Worm (Caenorhabditis elegans) whole organism, early embryonic: Measurements from ENCODE around the gene mppb-1.

Source experiments
- B0310.2 ChIP-seq: sonication (generic microtip); optimal IDR thresholded peaks from 2 replicates; lab custom pipeline; 2016; ENCODE audit warnings: mild to moderate bottlenecking, missing genetic modification characterization, missing compliant biosample characterization
- F13C5.2 ChIP-seq: sonication (generic microtip); optimal IDR thresholded peaks from 2 replicates; lab custom pipeline; 2017; ENCODE audit warnings: mild to moderate bottlenecking, missing genetic modification characterization, inconsistent platforms, missing compliant biosample characterization
- aly-1 ChIP-seq: sonication (generic microtip); optimal IDR thresholded peaks from 2 replicates; lab custom pipeline; 2016; ENCODE audit warnings: missing genetic modification characterization, missing compliant biosample characterization
- ama-1 ChIP-seq: fragments of 150-350 bp; optimal IDR thresholded peaks from 2 replicates; lab custom pipeline; 2014
- ceh-13 ChIP-seq: fragments of 200-800 bp; sonication (Bioruptor generic); optimal IDR thresholded peaks from 2 replicates; lab custom pipeline; 2018; ENCODE audit warnings: mild to moderate bottlenecking, missing genetic modification characterization, missing compliant biosample characterization
- ceh-36 ChIP-seq: sonication (generic microtip); optimal IDR thresholded peaks from 2 replicates; lab custom pipeline; 2016; ENCODE audit warnings: missing genetic modification characterization, inconsistent platforms, missing compliant biosample characterization
- ets-7 ChIP-seq: sonication (generic microtip); optimal IDR thresholded peaks from 2 replicates; lab custom pipeline; 2016; ENCODE audit warnings: missing genotype, missing genetic modification characterization, missing compliant biosample characterization
- flt-1 ChIP-seq: fragments of 200-800 bp; sonication (Bioruptor generic); IDR thresholded peaks from 2 replicates; pipeline ENCODE4 v1.3.6; 2022; ENCODE audit warnings: missing genetic modification characterization, missing compliant biosample characterization
- hmbx-1 ChIP-seq: sonication (generic microtip); optimal IDR thresholded peaks from 2 replicates; lab custom pipeline; 2016; ENCODE audit warnings: mild to moderate bottlenecking, missing genetic modification characterization, missing compliant biosample characterization
- hmg-4 ChIP-seq: fragments of 200-800 bp; sonication (Bioruptor generic); optimal IDR thresholded peaks from 2 replicates; lab custom pipeline; 2018; ENCODE audit warnings: mild to moderate bottlenecking, missing genetic modification characterization, missing compliant biosample characterization
- hnd-1 ChIP-seq: sonication (generic microtip); optimal IDR thresholded peaks from 2 replicates; lab custom pipeline; 2016; ENCODE audit warnings: missing genetic modification characterization, missing compliant biosample characterization
- pes-1 ChIP-seq: fragments of 200-800 bp; sonication (Bioruptor generic); IDR thresholded peaks from 2 replicates; pipeline ENCODE4 v1.3.6; 2022; ENCODE audit warnings: missing genetic modification reagents, missing genetic modification characterization, missing compliant biosample characterization
- scrt-1 ChIP-seq: fragments of 200-800 bp; sonication (Bioruptor generic); IDR thresholded peaks from 2 replicates; pipeline ENCODE4 v1.3.6; 2022; ENCODE audit warnings: missing genetic modification characterization, missing compliant biosample characterization
- sea-1 ChIP-seq: fragments of 200-800 bp; sonication (Bioruptor generic); conservative IDR thresholded peaks from 2 replicates; pipeline ENCODE4 v1.3.6; 2022; ENCODE audit warnings: missing genetic modification characterization, missing compliant biosample characterization
- tbx-11 ChIP-seq: fragments of 200-800 bp; sonication (Bioruptor generic); IDR thresholded peaks from 2 replicates; pipeline ENCODE4 v1.3.6; 2022; ENCODE audit warnings: missing genetic modification characterization, missing compliant biosample characterization
- tbx-37 ChIP-seq: fragments of 200-800 bp; sonication (Bioruptor generic); conservative IDR thresholded peaks from 2 replicates; pipeline ENCODE4 v1.3.6; 2022; ENCODE audit warnings: missing genetic modification reagents, missing genetic modification characterization, missing compliant biosample characterization
- tra-4 ChIP-seq: sonication (generic microtip); optimal IDR thresholded peaks from 2 replicates; lab custom pipeline; 2017; ENCODE audit warnings: missing genetic modification characterization, missing compliant biosample characterization

Gene mppb-1

ce11 chrIV:9078469-9078868 lies 4.0 kb downstream of the mppb-1 start, which contains the start of gene mans-4:
Gene mans-4 (minus strand): TSS chrIV:9078569.
- TF ChIP-seq B0310.2 (tag; lab: Kevin White, UChicago) (no peak), ets-7 (no peak), sea-1 (GFP tag; lab: Robert Waterston, UW) (no peak), hmbx-1 (no peak), hnd-1 (tag; lab: Kevin White, UChicago) (no peak), scrt-1 (GFP tag; lab: Robert Waterston, UW) (no peak), ceh-13 (GFP tag; lab: Kevin White, UChicago) (no peak), aly-1 (tag; lab: Kevin White, UChicago) (no peak), pes-1 (GFP tag; lab: Robert Waterston, UW) (no peak), F13C5.2 (tag; lab: Kevin White, UChicago) (no peak), flt-1 (GFP tag; lab: Robert Waterston, UW) (no peak), ceh-36 (tag; lab: Kevin White, UChicago) (no peak), hmg-4 (GFP tag; lab: Kevin White, UChicago) (no peak), tra-4 (no peak), tbx-11 (GFP tag; lab: Robert Waterston, UW) (no peak), tbx-37 (GFP tag; lab: Robert Waterston, UW) (no peak), ama-1 (lab: Kevin White, UChicago) (no peak)

ce11 chrIV:9079330-9079729 lies 4.9 kb downstream of the mppb-1 start:
- TF ChIP-seq hnd-1 (tag; lab: Kevin White, UChicago) (no peak), hmg-4 (GFP tag; lab: Kevin White, UChicago) (no peak), pes-1 (GFP tag; lab: Robert Waterston, UW) (no peak), sea-1 (GFP tag; lab: Robert Waterston, UW) (no peak), B0310.2 (tag; lab: Kevin White, UChicago) (no peak), aly-1 (tag; lab: Kevin White, UChicago) (no peak), ets-7 (no peak), tbx-37 (GFP tag; lab: Robert Waterston, UW) (no peak), ama-1 (lab: Kevin White, UChicago) (no peak), tra-4 (no peak), flt-1 (GFP tag; lab: Robert Waterston, UW) (no peak), F13C5.2 (tag; lab: Kevin White, UChicago) (no peak), hmbx-1 (no peak), tbx-11 (GFP tag; lab: Robert Waterston, UW) (no peak), scrt-1 (GFP tag; lab: Robert Waterston, UW) (no peak), ceh-36 (tag; lab: Kevin White, UChicago) (no peak), ceh-13 (GFP tag; lab: Kevin White, UChicago) (no peak)

DNA sequence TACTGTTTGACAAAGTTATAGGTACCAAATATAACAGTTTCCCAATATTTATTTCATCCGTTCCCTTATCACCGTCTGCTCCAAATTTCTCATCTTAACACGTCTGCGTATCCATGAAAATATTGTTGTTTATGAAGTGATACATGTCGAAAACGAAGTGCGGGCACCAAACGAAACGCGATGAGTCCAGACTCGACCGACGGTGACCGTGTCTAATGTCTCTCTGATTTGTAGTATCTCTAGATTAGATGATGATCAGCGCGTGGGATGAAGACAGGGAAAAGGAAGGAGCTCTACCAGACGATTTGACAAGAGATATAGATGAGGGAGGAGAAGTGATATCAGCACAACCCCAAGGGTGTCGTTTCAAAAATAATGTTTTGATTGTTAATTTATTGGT lies 5.7 kb downstream of the mppb-1 start:
- no peak for TF ChIP-seq tbx-11 (GFP tag; lab: Robert Waterston, UW)
- TF ChIP-seq sea-1 (GFP tag; lab: Robert Waterston, UW): no peak
- no peak for TF ChIP-seq ets-7
- TF ChIP-seq hmbx-1: no peak
- no peak for TF ChIP-seq tra-4
- TF ChIP-seq B0310.2 (tag; lab: Kevin White, UChicago): no peak
- TF ChIP-seq flt-1 (GFP tag; lab: Robert Waterston, UW): no peak
- no peak for TF ChIP-seq ama-1 (lab: Kevin White, UChicago)
- no peak for TF ChIP-seq pes-1 (GFP tag; lab: Robert Waterston, UW)
- no peak for TF ChIP-seq ceh-13 (GFP tag; lab: Kevin White, UChicago)

DNA sequence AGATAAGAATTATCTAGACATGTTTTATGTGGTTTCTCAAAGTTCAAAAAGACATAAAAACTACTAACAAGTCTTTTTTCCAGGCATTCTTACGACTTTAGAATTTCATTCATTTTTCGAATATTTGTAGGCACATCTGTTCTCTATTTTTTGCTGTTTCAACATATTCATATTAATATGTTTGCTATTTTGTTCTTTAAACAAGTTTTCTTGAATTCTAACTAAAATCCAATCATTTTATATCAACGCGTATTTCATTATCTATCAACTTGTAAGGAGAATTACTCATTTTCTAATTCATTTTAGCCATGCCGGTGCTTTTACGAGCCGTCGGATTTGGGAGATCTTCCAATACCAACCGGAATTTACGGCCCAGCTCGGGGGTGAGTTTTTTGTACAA lies 7.6 kb downstream of the mppb-1 start, which contains the start of gene twk-8:
Gene twk-8, plus strand, starts transcription at position 301 of the 400 bp plus-strand sequence.
- no peak for TF ChIP-seq B0310.2 (tag; lab: Kevin White, UChicago)
- TF ChIP-seq F13C5.2 (tag; lab: Kevin White, UChicago): no peak
- TF ChIP-seq aly-1 (tag; lab: Kevin White, UChicago): no peak
- TF ChIP-seq ceh-13 (GFP tag; lab: Kevin White, UChicago): no peak
- TF ChIP-seq pes-1 (GFP tag; lab: Robert Waterston, UW): no peak
- TF ChIP-seq hmbx-1: no peak
- TF ChIP-seq sea-1 (GFP tag; lab: Robert Waterston, UW): no peak
- TF ChIP-seq hnd-1 (tag; lab: Kevin White, UChicago): no peak

DNA sequence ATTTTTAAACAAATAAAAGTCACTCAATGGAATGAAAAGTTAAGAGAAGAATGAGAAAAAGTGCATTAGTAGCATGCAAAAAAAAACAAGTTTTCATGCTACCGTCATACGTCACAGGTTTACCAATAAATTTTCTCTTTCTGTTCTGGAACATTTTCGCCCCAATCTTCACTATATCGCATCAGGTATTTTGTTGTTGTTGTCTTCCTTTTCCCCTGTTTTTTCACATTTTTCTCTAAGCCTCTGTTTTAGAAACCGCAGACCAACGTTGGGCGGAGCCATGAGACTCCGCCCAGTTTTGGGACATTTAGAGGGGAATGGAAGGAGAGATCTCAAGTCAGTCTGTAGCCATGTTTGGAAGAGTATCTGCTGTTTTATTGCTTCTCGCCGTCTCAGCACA lies 13.8 kb downstream of the mppb-1 start, which contains the start of gene msa-1:
Gene msa-1, plus strand, starts transcription at position 301 of the 400 bp plus-strand sequence.
- TF ChIP-seq sea-1 (GFP tag; lab: Robert Waterston, UW) (no peak), flt-1 (GFP tag; lab: Robert Waterston, UW) (no peak), scrt-1 (GFP tag; lab: Robert Waterston, UW) (no peak), ceh-13 (GFP tag; lab: Kevin White, UChicago) (no peak), hmg-4 (GFP tag; lab: Kevin White, UChicago) (no peak), tra-4 (no peak), ceh-36 (tag; lab: Kevin White, UChicago) (no peak), aly-1 (tag; lab: Kevin White, UChicago) (no peak), F13C5.2 (tag; lab: Kevin White, UChicago) (no peak), ets-7 (no peak), hmbx-1 (no peak), hnd-1 (tag; lab: Kevin White, UChicago) (no peak), B0310.2 (tag; lab: Kevin White, UChicago) (no peak), tbx-37 (GFP tag; lab: Robert Waterston, UW) (no peak), ama-1 (lab: Kevin White, UChicago) (no peak), pes-1 (GFP tag; lab: Robert Waterston, UW) (no peak), tbx-11 (GFP tag; lab: Robert Waterston, UW) (no peak)

ce11 chrIV:9090538-9091195 lies 16.2 kb downstream of the mppb-1 start:
- no peak for TF ChIP-seq ceh-13 (GFP tag; lab: Kevin White, UChicago)
- no peak for TF ChIP-seq hmbx-1
- TF ChIP-seq tbx-37 (GFP tag; lab: Robert Waterston, UW): no peak
- no peak for TF ChIP-seq ceh-36 (tag; lab: Kevin White, UChicago)
- no peak for TF ChIP-seq sea-1 (GFP tag; lab: Robert Waterston, UW)
- TF ChIP-seq tra-4: no peak
- no peak for TF ChIP-seq pes-1 (GFP tag; lab: Robert Waterston, UW)
- TF ChIP-seq aly-1 (tag; lab: Kevin White, UChicago): no peak
- no peak for TF ChIP-seq B0310.2 (tag; lab: Kevin White, UChicago)
- no peak for TF ChIP-seq hnd-1 (tag; lab: Kevin White, UChicago)
